Fruit fly (Drosophila melanogaster) whole organism, adult: Measurements from ENCODE around the gene RpL22.
A peak's percentile ranks its signal among the peaks of the same experiment; 100 is the strongest.

ENCODE experiments used
- CG11617 ChIP-seq: fragments of 200-800 bp; sonication (Bioruptor generic); optimal IDR thresholded peaks from 2 replicates; lab custom pipeline; 2017; ENCODE audit warnings: mild to moderate bottlenecking, missing biosample characterization, missing genetic modification reagents, missing genetic modification characterization
- CG12768 ChIP-seq: fragments of 200-800 bp; sonication (Bioruptor generic); optimal IDR thresholded peaks from 2 replicates; lab custom pipeline; 2017; ENCODE audit warnings: missing biosample characterization, missing genetic modification characterization, mild to moderate bottlenecking, moderate library complexity, missing genetic modification reagents
- CG14711 ChIP-seq: fragments of 200-800 bp; sonication (Bioruptor generic); optimal IDR thresholded peaks from 2 replicates; lab custom pipeline; 2018; ENCODE audit warnings: missing biosample characterization, mild to moderate bottlenecking, missing genetic modification characterization, moderate library complexity
- CG1620 ChIP-seq: fragments of 200-800 bp; sonication (Bioruptor generic); optimal IDR thresholded peaks from 2 replicates; lab custom pipeline; 2016; ENCODE audit warnings: missing biosample characterization, missing genetic modification characterization
- CG33017 ChIP-seq: fragments of 200-800 bp; sonication (Bioruptor generic); optimal IDR thresholded peaks from 2 replicates; lab custom pipeline; 2018; ENCODE audit warnings: missing biosample characterization, mild to moderate bottlenecking, missing genetic modification characterization, moderate library complexity
- CG5204 ChIP-seq: fragments of 200-800 bp; sonication (Bioruptor generic); optimal IDR thresholded peaks from 2 replicates; lab custom pipeline; 2016; ENCODE audit warnings: missing biosample characterization, missing genetic modification characterization
- CG7045 ChIP-seq: fragments of 200-800 bp; sonication (Bioruptor generic); optimal IDR thresholded peaks from 2 replicates; lab custom pipeline; 2017; ENCODE audit warnings: missing biosample characterization, mild to moderate bottlenecking, missing genetic modification characterization
- CG7101 ChIP-seq: fragments of 200-800 bp; sonication (Bioruptor generic); optimal IDR thresholded peaks from 2 replicates; lab custom pipeline; 2018; ENCODE audit warnings: missing biosample characterization, mild to moderate bottlenecking, missing genetic modification characterization, moderate library complexity
- Clk ChIP-seq: fragments of 200-800 bp; sonication (Bioruptor generic); optimal IDR thresholded peaks from 2 replicates; lab custom pipeline; 2017; ENCODE audit warnings: missing biosample characterization, missing genetic modification characterization
- Crg-1 ChIP-seq: fragments of 200-800 bp; sonication (Bioruptor generic); optimal IDR thresholded peaks from 2 replicates; lab custom pipeline; 2016; ENCODE audit warnings: missing biosample characterization, missing genetic modification characterization
- Hr96 ChIP-seq: fragments of 200-800 bp; sonication (Bioruptor generic); optimal IDR thresholded peaks from 2 replicates; lab custom pipeline; 2016; ENCODE audit warnings: missing biosample characterization, missing genetic modification characterization
- Mnt ChIP-seq: fragments of 200-800 bp; sonication (Bioruptor generic); optimal IDR thresholded peaks from 2 replicates; lab custom pipeline; 2016; ENCODE audit warnings: missing biosample characterization, mild to moderate bottlenecking, missing genetic modification characterization
- bab1 ChIP-seq: fragments of 200-800 bp; sonication (Bioruptor generic); optimal IDR thresholded peaks from 3 replicates; lab custom pipeline; 2019; ENCODE audit warnings: missing biosample characterization, mild to moderate bottlenecking, missing genetic modification characterization, moderate library complexity
- cic ChIP-seq: fragments of 200-800 bp; sonication (Bioruptor generic); optimal IDR thresholded peaks from 2 replicates; lab custom pipeline; 2017; ENCODE audit warnings: missing biosample characterization, mild to moderate bottlenecking, missing genetic modification characterization, moderate library complexity
- cnc ChIP-seq, 2 experiments: fragments of >200 bp; optimal IDR thresholded peaks; 2 replicates each; lab custom pipeline; 2017
- kay ChIP-seq: fragments of 200-800 bp; sonication (Bioruptor generic); peaks from one replicate; lab custom pipeline; 2016; ENCODE audit warnings: missing biosample characterization, missing genetic modification characterization, borderline replicate concordance
- ovo ChIP-seq: fragments of 200-800 bp; sonication (Bioruptor generic); optimal IDR thresholded peaks from 2 replicates; lab custom pipeline; 2016; ENCODE audit warnings: missing biosample characterization, missing genetic modification characterization
- pad ChIP-seq: fragments of 200-800 bp; sonication (Bioruptor generic); optimal IDR thresholded peaks from 3 replicates; lab custom pipeline; 2017; ENCODE audit warnings: missing biosample characterization, missing genetic modification characterization, mild to moderate bottlenecking, moderate library complexity, missing genetic modification reagents
- tj ChIP-seq: fragments of 200-800 bp; sonication (Bioruptor generic); optimal IDR thresholded peaks from 3 replicates; lab custom pipeline; 2017; ENCODE audit warnings: missing biosample characterization, mild to moderate bottlenecking, missing genetic modification characterization, moderate library complexity
- toe ChIP-seq: fragments of 200-800 bp; sonication (Bioruptor generic); optimal IDR thresholded peaks from 2 replicates; lab custom pipeline; 2016; ENCODE audit warnings: missing biosample characterization, missing genetic modification characterization

The RpL22 gene

DNA sequence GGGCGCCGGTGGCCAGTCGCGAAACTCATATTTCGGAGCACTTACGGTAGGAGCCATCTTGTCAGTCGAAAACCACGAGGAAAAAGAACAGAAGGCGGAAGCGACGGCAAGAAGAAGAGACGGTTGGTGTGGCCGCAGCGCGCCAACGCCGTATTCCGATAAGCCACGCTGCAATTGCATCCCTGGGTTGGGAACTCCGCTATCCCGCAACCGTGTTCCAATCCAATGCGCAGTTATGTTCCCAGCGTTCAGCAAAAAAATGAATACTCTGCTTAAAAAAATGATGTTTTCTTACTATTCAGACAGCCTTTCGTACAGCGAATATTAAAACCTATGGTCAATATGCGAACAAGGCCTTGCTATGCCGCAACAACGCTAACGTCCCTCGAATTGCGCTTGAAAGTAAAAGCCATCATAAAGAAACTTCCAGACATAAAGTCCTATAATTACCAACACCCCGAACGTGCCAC is at the start of gene RpL22:
Gene RpL22, minus strand, starts transcription at position 92 of the 470 bp plus-strand sequence.
- TF ChIP-seq tj (GFP tag; lab: Kevin White, UChicago): peak; percentile 90
- peak; percentile 48 for TF ChIP-seq CG7045 (GFP tag; lab: Kevin White, UChicago)
- TF ChIP-seq CG11617 (GFP tag; lab: Kevin White, UChicago): peak; percentile 95
- peak; percentile 94 for TF ChIP-seq Hr96 (GFP tag; lab: Kevin White, UChicago)
- peak; percentile 83 for TF ChIP-seq pad (GFP tag; lab: Kevin White, UChicago)
- peak; percentile 76 for TF ChIP-seq cic (GFP tag; lab: Kevin White, UChicago)
- TF ChIP-seq cnc (optimal IDR thresholded peaks at IDR 0.05; lab: Kevin White, UChicago): no peak
- TF ChIP-seq Clk: peak; percentile 5
- peak; percentile 94 for TF ChIP-seq Crg-1 (GFP tag; lab: Kevin White, UChicago)
- peak; percentile 42 for TF ChIP-seq CG33017
- TF ChIP-seq CG12768 (GFP tag; lab: Kevin White, UChicago): peak; percentile 68
- TF ChIP-seq ovo (GFP tag; lab: Kevin White, UChicago): peak; percentile 96
- peak; percentile 93 for TF ChIP-seq CG7101
- peak; percentile 97 for TF ChIP-seq Mnt (GFP tag; lab: Kevin White, UChicago)
- TF ChIP-seq CG5204 (GFP tag; lab: Kevin White, UChicago): peak; percentile 11
- TF ChIP-seq CG14711 (tag; lab: Kevin White, UChicago): peak; percentile 68
- peak; percentile 98 for TF ChIP-seq CG1620 (GFP tag; lab: Kevin White, UChicago)
- peak; percentile 13 for TF ChIP-seq toe (GFP tag; lab: Kevin White, UChicago)
- peak; percentile 95 for TF ChIP-seq bab1 (GFP tag; lab: Kevin White, UChicago)
- TF ChIP-seq kay (GFP tag; lab: Kevin White, UChicago): no peak

- TF ChIP-seq tj (GFP tag; lab: Kevin White, UChicago) (no peak), CG1620 (GFP tag; lab: Kevin White, UChicago) (peak; percentile 4), bab1 (GFP tag; lab: Kevin White, UChicago) (peak; percentile 54), CG7101 (peak; percentile 2), pad (GFP tag; lab: Kevin White, UChicago) (peak; percentile 3)
Measured at dm6 chrX:805907-806306, 41.0 kb upstream of the RpL22 start, which contains the start of gene Sec22. Gene Sec22 (plus strand): TSS chrX:806076.

DNA sequence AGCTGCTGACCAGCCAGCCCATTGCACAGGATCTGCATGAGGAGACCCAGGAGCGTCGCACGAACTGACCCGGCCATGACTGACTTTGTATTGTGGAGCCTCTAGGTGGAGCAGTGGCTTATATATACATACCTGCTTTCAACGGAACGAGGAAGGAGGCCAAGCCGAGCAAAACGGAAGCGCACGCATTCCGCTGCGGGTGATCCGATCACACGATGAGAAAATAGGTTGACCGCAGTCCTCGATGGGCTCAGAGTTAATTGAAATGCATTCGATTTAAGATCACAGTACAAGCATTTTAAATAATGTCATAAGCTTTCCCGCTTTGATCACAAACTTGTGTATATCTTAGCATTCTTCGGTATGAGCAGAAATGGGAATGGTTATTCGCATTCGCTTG is 39.9 kb upstream of the RpL22 start, which contains the start of gene CG13358:
Gene CG13358, minus strand, starts transcription at position 101 of the 400 bp plus-strand sequence.
- TF ChIP-seq CG33017 (no peak), cic (GFP tag; lab: Kevin White, UChicago) (no peak), ovo (GFP tag; lab: Kevin White, UChicago) (no peak), Crg-1 (GFP tag; lab: Kevin White, UChicago) (no peak), CG14711 (tag; lab: Kevin White, UChicago) (no peak), toe (GFP tag; lab: Kevin White, UChicago) (no peak), CG12768 (GFP tag; lab: Kevin White, UChicago) (no peak), Mnt (GFP tag; lab: Kevin White, UChicago) (no peak), CG5204 (GFP tag; lab: Kevin White, UChicago) (no peak), CG11617 (GFP tag; lab: Kevin White, UChicago) (no peak), Clk (no peak), bab1 (GFP tag; lab: Kevin White, UChicago) (no peak), CG1620 (GFP tag; lab: Kevin White, UChicago) (no peak)

dm6 chrX:803370-803769 is 38.4 kb upstream of the RpL22 start, which contains the start of gene CG13359:
Gene CG13359 (minus strand): TSS chrX:803470.
- TF ChIP-seq Mnt (GFP tag; lab: Kevin White, UChicago): no peak
- TF ChIP-seq CG7045 (GFP tag; lab: Kevin White, UChicago): no peak
- TF ChIP-seq Crg-1 (GFP tag; lab: Kevin White, UChicago): no peak
- TF ChIP-seq cic (GFP tag; lab: Kevin White, UChicago): no peak
- TF ChIP-seq CG11617 (GFP tag; lab: Kevin White, UChicago): no peak
- no peak for TF ChIP-seq ovo (GFP tag; lab: Kevin White, UChicago)
- TF ChIP-seq CG12768 (GFP tag; lab: Kevin White, UChicago): no peak

dm6 chrX:801157-801872 is 36.4 kb upstream of the RpL22 start, which contains the start of gene Rbf:
Gene Rbf (minus strand): TSS chrX:801479.
- no peak for TF ChIP-seq ovo (GFP tag; lab: Kevin White, UChicago)
- TF ChIP-seq Hr96 (GFP tag; lab: Kevin White, UChicago): peak; percentile 41
- TF ChIP-seq CG7101: no peak
- TF ChIP-seq Crg-1 (GFP tag; lab: Kevin White, UChicago): peak; percentile 63
- TF ChIP-seq pad (GFP tag; lab: Kevin White, UChicago): peak; percentile 48
- no peak for TF ChIP-seq CG12768 (GFP tag; lab: Kevin White, UChicago)
- TF ChIP-seq cnc (optimal IDR thresholded peaks at IDR 0.05; lab: Kevin White, UChicago): no peak
- peak; percentile 51 for TF ChIP-seq Mnt (GFP tag; lab: Kevin White, UChicago)
- TF ChIP-seq toe (GFP tag; lab: Kevin White, UChicago): peak; percentile 27
- peak; percentile 63 for TF ChIP-seq CG1620 (GFP tag; lab: Kevin White, UChicago)
